Fruit fly (Drosophila melanogaster) whole organism, prepupa: ENCODE measurements around the gene CG9626.
A peak's percentile ranks its signal among the peaks of the same experiment; 100 is the strongest.

Experiments used
- Blimp-1 ChIP-seq: fragments of 200-800 bp; sonication (Bioruptor generic); optimal IDR thresholded peaks from 3 replicates; lab custom pipeline; 2017; ENCODE audit warnings: missing biosample characterization, missing genetic modification characterization, mild to moderate bottlenecking, moderate library complexity, missing genetic modification reagents
- CG10669 ChIP-seq: fragments of 200-800 bp; sonication (Bioruptor generic); optimal IDR thresholded peaks from 3 replicates; lab custom pipeline; 2018; ENCODE audit warnings: missing biosample characterization, mild to moderate bottlenecking, missing genetic modification characterization, moderate library complexity
- CG11294 ChIP-seq: fragments of 200-800 bp; sonication (Bioruptor generic); IDR thresholded peaks from 2 replicates; pipeline ENCODE4 v1.3.6; 2022; ENCODE audit warnings: missing biosample characterization, missing genetic modification characterization
- CG15336 ChIP-seq: fragments of 200-800 bp; sonication (Bioruptor generic); IDR thresholded peaks from 2 replicates; pipeline ENCODE4 v1.3.6; 2022; ENCODE audit warnings: missing biosample characterization, missing genetic modification characterization
- CG3032 ChIP-seq: fragments of 200-800 bp; optimal IDR thresholded peaks from 2 replicates; lab custom pipeline; 2019; ENCODE audit warnings: missing biosample characterization, mild to moderate bottlenecking, missing genetic modification characterization, moderate library complexity
- CG31627 ChIP-seq: fragments of 200-800 bp; sonication (Bioruptor generic); optimal IDR thresholded peaks from 3 replicates; lab custom pipeline; 2016; ENCODE audit warnings: missing biosample characterization, missing genetic modification characterization
- CG32006 ChIP-seq: fragments of 200-800 bp; sonication (Bioruptor generic); optimal IDR thresholded peaks from 3 replicates; lab custom pipeline; 2017; ENCODE audit warnings: missing biosample characterization, mild to moderate bottlenecking, missing genetic modification characterization
- CG34406 ChIP-seq: fragments of 200-800 bp; sonication (Bioruptor generic); optimal IDR thresholded peaks from 3 replicates; lab custom pipeline; 2016; ENCODE audit warnings: missing biosample characterization, missing genetic modification characterization
- CG6163 ChIP-seq: fragments of 200-800 bp; sonication (Bioruptor generic); IDR thresholded peaks from 3 replicates; pipeline ENCODE4 v1.3.6; 2022; ENCODE audit warnings: missing biosample characterization, missing genetic modification characterization
- CG6276 ChIP-seq: fragments of 200-800 bp; sonication (Bioruptor generic); optimal IDR thresholded peaks from 2 replicates; lab custom pipeline; 2017; ENCODE audit warnings: missing biosample characterization, mild to moderate bottlenecking, missing genetic modification characterization
- CG6792 ChIP-seq: fragments of 200-800 bp; sonication (Bioruptor generic); optimal IDR thresholded peaks from 3 replicates; lab custom pipeline; 2016; ENCODE audit warnings: missing biosample characterization, missing genetic modification characterization
- CG6808 ChIP-seq: fragments of 200-800 bp; sonication (Bioruptor generic); optimal IDR thresholded peaks from 3 replicates; lab custom pipeline; 2017; ENCODE audit warnings: missing biosample characterization, missing genetic modification characterization, mild to moderate bottlenecking, moderate library complexity, missing genetic modification reagents
- CG6854 ChIP-seq: fragments of 200-800 bp; sonication (Bioruptor generic); optimal IDR thresholded peaks from 2 replicates; lab custom pipeline; 2017; ENCODE audit warnings: missing biosample characterization, mild to moderate bottlenecking, missing genetic modification characterization
- CG7368 ChIP-seq: fragments of 200-800 bp; sonication (Bioruptor generic); optimal IDR thresholded peaks from 3 replicates; lab custom pipeline; 2016; ENCODE audit warnings: missing biosample characterization, missing genetic modification characterization
- CG8119 ChIP-seq: fragments of 200-800 bp; sonication (Bioruptor generic); IDR thresholded peaks from 3 replicates; pipeline ENCODE4 v1.3.6; 2022; ENCODE audit warnings: missing biosample characterization, missing genetic modification characterization
- CG9139 ChIP-seq: fragments of 200-800 bp; sonication (Bioruptor generic); optimal IDR thresholded peaks from 3 replicates; lab custom pipeline; 2017; ENCODE audit warnings: missing biosample characterization, mild to moderate bottlenecking, missing genetic modification characterization
- Eip75B ChIP-seq: fragments of 200-800 bp; sonication (Bioruptor generic); optimal IDR thresholded peaks from 3 replicates; lab custom pipeline; 2016; ENCODE audit warnings: missing biosample characterization, missing genetic modification characterization
- Eip78C ChIP-seq: fragments of 200-800 bp; sonication (Bioruptor generic); peaks from one replicate; lab custom pipeline; 2016; ENCODE audit warnings: missing biosample characterization, missing genetic modification characterization
- Eip93F ChIP-seq: fragments of 200-800 bp; sonication (Bioruptor generic); optimal IDR thresholded peaks from 2 replicates; lab custom pipeline; 2016; ENCODE audit warnings: missing biosample characterization, mild to moderate bottlenecking, missing genetic modification characterization
- Ets21C ChIP-seq: fragments of 200-800 bp; sonication (Bioruptor generic); optimal IDR thresholded peaks from 3 replicates; lab custom pipeline; 2016; ENCODE audit warnings: missing biosample characterization, missing genetic modification characterization
- Ets96B ChIP-seq: fragments of 200-800 bp; optimal IDR thresholded peaks from 2 replicates; lab custom pipeline; 2019; ENCODE audit warnings: missing biosample characterization, mild to moderate bottlenecking, missing genetic modification characterization, moderate library complexity
- Gug ChIP-seq: fragments of 200-800 bp; sonication (Bioruptor generic); IDR thresholded peaks from 2 replicates; pipeline ENCODE4 v1.3.6; 2022; ENCODE audit warnings: missing biosample characterization, missing genetic modification characterization
- Hr38 ChIP-seq: sonication (Bioruptor generic); optimal IDR thresholded peaks from 2 replicates; lab custom pipeline; 2016; ENCODE audit warnings: missing biosample characterization, missing genetic modification characterization
- Hr4 ChIP-seq: fragments of 200-800 bp; sonication (Bioruptor generic); optimal IDR thresholded peaks from 3 replicates; lab custom pipeline; 2016; ENCODE audit warnings: missing biosample characterization, missing genetic modification characterization
- Lpt ChIP-seq: fragments of 200-800 bp; sonication (Bioruptor generic); optimal IDR thresholded peaks from 3 replicates; lab custom pipeline; 2016; ENCODE audit warnings: missing biosample characterization, missing genetic modification characterization
- Met ChIP-seq: fragments of 200-800 bp; sonication (Bioruptor generic); optimal IDR thresholded peaks from 3 replicates; lab custom pipeline; 2016; ENCODE audit warnings: missing biosample characterization, missing genetic modification characterization
- OdsH ChIP-seq: fragments of 200-800 bp; sonication (Bioruptor generic); optimal IDR thresholded peaks from 3 replicates; lab custom pipeline; 2016; ENCODE audit warnings: missing biosample characterization, missing genetic modification characterization
- Sox14 ChIP-seq: fragments of 200-800 bp; sonication (Bioruptor generic); optimal IDR thresholded peaks from 3 replicates; lab custom pipeline; 2016; ENCODE audit warnings: missing biosample characterization, missing genetic modification characterization
- achi ChIP-seq: fragments of 200-800 bp; sonication (Bioruptor generic); optimal IDR thresholded peaks from 3 replicates; lab custom pipeline; 2016; ENCODE audit warnings: missing biosample characterization, missing genetic modification characterization
- cyc ChIP-seq: fragments of 200-800 bp; sonication (Bioruptor generic); optimal IDR thresholded peaks from 3 replicates; lab custom pipeline; 2016; ENCODE audit warnings: missing biosample characterization, missing genetic modification characterization
- dac ChIP-seq: fragments of 200-800 bp; sonication (Bioruptor generic); optimal IDR thresholded peaks from 2 replicates; lab custom pipeline; 2017; ENCODE audit warnings: missing biosample characterization, mild to moderate bottlenecking, missing genetic modification characterization
- dsx ChIP-seq: fragments of 200-800 bp; optimal IDR thresholded peaks from 3 replicates; lab custom pipeline; 2019; ENCODE audit warnings: missing biosample characterization, mild to moderate bottlenecking, missing genetic modification characterization, moderate library complexity; ENCODE audit not compliant: poor library complexity, severe bottlenecking
- eg ChIP-seq: fragments of 200-800 bp; sonication (Bioruptor generic); IDR thresholded peaks from 3 replicates; pipeline ENCODE4 v1.3.6; 2022; ENCODE audit warnings: missing biosample characterization, missing genetic modification characterization
- esn ChIP-seq: fragments of 200-800 bp; sonication (Bioruptor generic); optimal IDR thresholded peaks from 2 replicates; lab custom pipeline; 2016; ENCODE audit warnings: missing biosample characterization, mild to moderate bottlenecking, missing genetic modification characterization, moderate library complexity
- fd85E ChIP-seq: fragments of 200-800 bp; sonication (Bioruptor generic); optimal IDR thresholded peaks from 3 replicates; lab custom pipeline; 2016; ENCODE audit warnings: missing biosample characterization, missing genetic modification characterization
- fkh ChIP-seq: fragments of 200-800 bp; sonication (Bioruptor generic); optimal IDR thresholded peaks from 3 replicates; lab custom pipeline; 2017; ENCODE audit warnings: missing biosample characterization, mild to moderate bottlenecking, missing genetic modification characterization, moderate library complexity
- lz ChIP-seq: fragments of 200-800 bp; sonication (Bioruptor generic); optimal IDR thresholded peaks from 3 replicates; lab custom pipeline; 2016; ENCODE audit warnings: missing biosample characterization, missing genetic modification characterization
- net ChIP-seq: fragments of 200-800 bp; sonication (Bioruptor generic); optimal IDR thresholded peaks from 3 replicates; lab custom pipeline; 2016; ENCODE audit warnings: missing biosample characterization, missing genetic modification characterization
- pdm3 ChIP-seq: fragments of 200-800 bp; sonication (Bioruptor generic); optimal IDR thresholded peaks from 3 replicates; lab custom pipeline; 2016; ENCODE audit warnings: missing biosample characterization, missing genetic modification characterization
- salr ChIP-seq, 2 experiments: fragments of 200-800 bp; sonication (Bioruptor generic); optimal IDR thresholded peaks; 3 replicates each; lab custom pipeline; 2016 to 2018; ENCODE audit warnings: missing biosample characterization in 2 of 2, missing genetic modification characterization in 2 of 2, mild to moderate bottlenecking in 1 of 2
- ss ChIP-seq, 2 experiments: fragments of 200-800 bp; sonication (Bioruptor generic); optimal IDR thresholded peaks; 2 replicates in 1 of 2; 3 replicates in 1 of 2; lab custom pipeline; 2017 to 2018; ENCODE audit warnings: mild to moderate bottlenecking in 2 of 2, missing biosample characterization in 2 of 2, missing genetic modification characterization in 2 of 2, moderate library complexity in 1 of 2
- topi ChIP-seq: fragments of 200-800 bp; sonication (Bioruptor generic); optimal IDR thresholded peaks from 3 replicates; lab custom pipeline; 2016; ENCODE audit warnings: missing biosample characterization, missing genetic modification characterization
- vri ChIP-seq: fragments of 200-800 bp; sonication (Bioruptor generic); optimal IDR thresholded peaks from 3 replicates; lab custom pipeline; 2016; ENCODE audit warnings: missing biosample characterization, mild to moderate bottlenecking, missing genetic modification characterization

The CG9626 gene

dm6 chr3R:8264302-8265080, 36.3 kb downstream of the CG9626 start, which contains the start of the genes RPA1 and Mcm2 (continued):
- TF ChIP-seq Eip75B (GFP tag; lab: Kevin White, UChicago) (peak; percentile 74), Hr4 (GFP tag; lab: Kevin White, UChicago) (no peak), Gug (GFP tag; lab: Robert Waterston, UW) (peak; percentile 67), dac (GFP tag; lab: Kevin White, UChicago) (no peak), salr (GFP tag; optimal IDR thresholded peaks at IDR 0.05; lab: Kevin White, UChicago) (peak; percentile 57 to 79), topi (GFP tag; lab: Kevin White, UChicago) (peak; percentile 67), OdsH (peak; percentile 86), Met (peak; percentile 75), CG3032 (tag; lab: Kevin White, UChicago) (peak; percentile 84), CG7368 (GFP tag; lab: Kevin White, UChicago) (peak; percentile 56), CG32006 (peak; percentile 88), pdm3 (GFP tag; lab: Kevin White, UChicago) (no peak), Ets96B (tag; lab: Kevin White, UChicago) (peak; percentile 75), lz (GFP tag; lab: Kevin White, UChicago) (peak; percentile 86), ss (GFP tag; optimal IDR thresholded peaks at IDR 0.05; lab: Kevin White, UChicago) (no peak), Blimp-1 (GFP tag; lab: Kevin White, UChicago) (peak; percentile 56), esn (GFP tag; lab: Kevin White, UChicago) (peak; percentile 85), CG6808 (GFP tag; lab: Kevin White, UChicago) (peak; percentile 67), achi (peak; percentile 80), CG6163 (GFP tag; lab: Robert Waterston, UW) (peak; percentile 68; the same call in 2 of the 3 replicates), dsx (peak; percentile 63), Sox14 (GFP tag; lab: Kevin White, UChicago) (peak; percentile 66), CG15336 (GFP tag; lab: Robert Waterston, UW) (peak; percentile 76), fd85E (GFP tag; lab: Kevin White, UChicago) (no peak), net (GFP tag; lab: Kevin White, UChicago) (peak; percentile 74), cyc (GFP tag; lab: Kevin White, UChicago) (peak; percentile 79), Eip78C (peak; percentile 93), CG10669 (peak; percentile 70), CG9139 (GFP tag; lab: Kevin White, UChicago) (peak; percentile 7), vri (no peak), CG31627 (GFP tag; lab: Kevin White, UChicago) (peak; percentile 87), CG8119 (GFP tag; lab: Robert Waterston, UW) (peak; percentile 66; the same call in 2 of the 3 replicates), CG6792 (GFP tag; lab: Kevin White, UChicago) (peak; percentile 70), CG6276 (no peak), Hr38 (GFP tag; lab: Kevin White, UChicago) (no peak)

dm6 chr3R:8261634-8262033, 39.1 kb downstream of the CG9626 start:
- TF ChIP-seq Ets21C (GFP tag; lab: Kevin White, UChicago) (no peak), CG6854 (GFP tag; lab: Kevin White, UChicago) (no peak), dsx (no peak), CG32006 (no peak), cyc (GFP tag; lab: Kevin White, UChicago) (no peak), Eip78C (no peak), CG7368 (GFP tag; lab: Kevin White, UChicago) (no peak), vri (no peak)

- TF ChIP-seq Ets21C (GFP tag; lab: Kevin White, UChicago): no peak
- TF ChIP-seq net (GFP tag; lab: Kevin White, UChicago): no peak
- peak; percentile 58 for TF ChIP-seq Lpt
- TF ChIP-seq CG9139 (GFP tag; lab: Kevin White, UChicago): no peak
- TF ChIP-seq Sox14 (GFP tag; lab: Kevin White, UChicago): no peak
- peak; percentile 71 for TF ChIP-seq CG6276
- TF ChIP-seq lz (GFP tag; lab: Kevin White, UChicago): no peak
- peak; percentile 20; the same call in 1 of the 2 replicates for TF ChIP-seq CG11294 (GFP tag; lab: Robert Waterston, UW)
- no peak for TF ChIP-seq CG34406
- no peak for TF ChIP-seq Eip75B (GFP tag; lab: Kevin White, UChicago)
- TF ChIP-seq fd85E (GFP tag; lab: Kevin White, UChicago): no peak
- no peak; the same call in 1 of the 3 replicates for TF ChIP-seq eg
- TF ChIP-seq CG6792 (GFP tag; lab: Kevin White, UChicago): no peak
- no peak for TF ChIP-seq Blimp-1 (GFP tag; lab: Kevin White, UChicago)
- peak; percentile 84 for TF ChIP-seq CG8119 (GFP tag; lab: Robert Waterston, UW)
- no peak for TF ChIP-seq topi (GFP tag; lab: Kevin White, UChicago)
- no peak for TF ChIP-seq Eip93F
- peak; percentile 40 for TF ChIP-seq pdm3 (GFP tag; lab: Kevin White, UChicago)
- no peak for TF ChIP-seq fkh
- no peak for TF ChIP-seq ss (GFP tag; optimal IDR thresholded peaks at IDR 0.05; lab: Kevin White, UChicago)
- no peak for TF ChIP-seq CG10669
- no peak for TF ChIP-seq Hr38 (GFP tag; lab: Kevin White, UChicago)
- TF ChIP-seq vri: no peak
- TF ChIP-seq CG32006: peak; percentile 77
Measured at dm6 chr3R:8256040-8256439, 44.7 kb downstream of the CG9626 start.
